Fruit fly (Drosophila melanogaster) Kc167 (cell line): ENCODE results near the gene roq.

Source experiments
- Myc ChIP-seq: fragments of >200 bp; optimal IDR thresholded peaks from 2 replicates; lab custom pipeline; 2017; ENCODE audit warnings: missing external identifiers
- Sin3A ChIP-seq: fragments of >200 bp; optimal IDR thresholded peaks from 2 replicates; lab custom pipeline; 2018; ENCODE audit warnings: missing external identifiers
- h ChIP-seq: fragments of >200 bp; optimal IDR thresholded peaks from 3 replicates; lab custom pipeline; 2018; ENCODE audit warnings: missing external identifiers
- insv ChIP-seq: fragments of >200 bp; optimal IDR thresholded peaks from 3 replicates; lab custom pipeline; 2018; ENCODE audit warnings: missing external identifiers
- psq ChIP-seq: fragments of >200 bp; optimal IDR thresholded peaks from 2 replicates; lab custom pipeline; 2017; ENCODE audit warnings: missing external identifiers
- ttk ChIP-seq: sonication (Bioruptor generic); optimal IDR thresholded peaks from 2 replicates; lab custom pipeline; 2017; ENCODE audit warnings: missing external identifiers

DNA sequence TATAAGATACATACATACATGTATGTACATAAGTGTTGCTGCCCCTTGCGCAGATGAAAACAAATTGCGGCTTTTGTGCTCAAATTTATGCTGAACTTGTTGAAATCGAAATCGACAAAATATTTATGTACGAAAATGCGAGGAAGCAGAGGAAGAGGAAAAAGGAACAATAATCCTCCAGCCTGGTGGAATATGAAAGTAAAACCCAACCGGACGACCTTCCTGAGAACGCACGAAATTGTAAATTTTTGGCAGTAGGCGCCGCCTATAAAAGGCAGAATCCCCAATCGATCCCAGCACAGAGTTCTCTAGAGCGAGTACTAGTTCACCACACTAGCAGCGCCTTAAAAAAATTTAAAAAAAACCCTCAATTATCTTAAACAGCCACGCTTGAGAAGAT is 13.8 kb downstream of the roq start, which contains the start of gene Cpr72Eb:
- TF ChIP-seq Sin3A (lab: Kevin White, UChicago): no peak
- no peak for TF ChIP-seq Myc (lab: Kevin White, UChicago)
- TF ChIP-seq h (lab: Kevin White, UChicago): no peak
- TF ChIP-seq insv: no peak
- no peak for TF ChIP-seq ttk (lab: Kevin White, UChicago)
- TF ChIP-seq psq (lab: Kevin White, UChicago): no peak
